Fruit fly (Drosophila melanogaster) whole organism, prepupa: ENCODE data around the gene Tomosyn.

Experiments
- Blimp-1 ChIP-seq: fragments of 200-800 bp; sonication (Bioruptor generic); optimal IDR thresholded peaks from 3 replicates; lab custom pipeline; 2017; ENCODE audit warnings: missing biosample characterization, missing genetic modification characterization, mild to moderate bottlenecking, moderate library complexity, missing genetic modification reagents
- CG10631 ChIP-seq: fragments of 200-800 bp; sonication (Bioruptor generic); optimal IDR thresholded peaks from 2 replicates; lab custom pipeline; 2016; ENCODE audit warnings: missing biosample characterization, missing genetic modification characterization
- CG10669 ChIP-seq: fragments of 200-800 bp; sonication (Bioruptor generic); optimal IDR thresholded peaks from 3 replicates; lab custom pipeline; 2018; ENCODE audit warnings: missing biosample characterization, mild to moderate bottlenecking, missing genetic modification characterization, moderate library complexity
- CG11762 ChIP-seq: fragments of 200-800 bp; sonication (Bioruptor generic); optimal IDR thresholded peaks from 3 replicates; lab custom pipeline; 2016; ENCODE audit warnings: missing biosample characterization, missing genetic modification characterization; ENCODE audit not compliant: insufficient read depth
- CG11902 ChIP-seq: fragments of 200-800 bp; sonication (Bioruptor generic); optimal IDR thresholded peaks from 3 replicates; lab custom pipeline; 2016; ENCODE audit warnings: missing biosample characterization, missing genetic modification characterization
- CG15336 ChIP-seq: fragments of 200-800 bp; sonication (Bioruptor generic); IDR thresholded peaks from 2 replicates; pipeline ENCODE4 v1.3.6; 2022; ENCODE audit warnings: missing biosample characterization, missing genetic modification characterization
- CG16779 ChIP-seq: fragments of 200-800 bp; sonication (Bioruptor generic); optimal IDR thresholded peaks from 3 replicates; lab custom pipeline; 2017; ENCODE audit warnings: missing biosample characterization, mild to moderate bottlenecking, missing genetic modification characterization
- CG3032 ChIP-seq: fragments of 200-800 bp; optimal IDR thresholded peaks from 2 replicates; lab custom pipeline; 2019; ENCODE audit warnings: missing biosample characterization, mild to moderate bottlenecking, missing genetic modification characterization, moderate library complexity
- CG31627 ChIP-seq: fragments of 200-800 bp; sonication (Bioruptor generic); optimal IDR thresholded peaks from 3 replicates; lab custom pipeline; 2016; ENCODE audit warnings: missing biosample characterization, missing genetic modification characterization
- CG32006 ChIP-seq: fragments of 200-800 bp; sonication (Bioruptor generic); optimal IDR thresholded peaks from 3 replicates; lab custom pipeline; 2017; ENCODE audit warnings: missing biosample characterization, mild to moderate bottlenecking, missing genetic modification characterization
- CG34406 ChIP-seq: fragments of 200-800 bp; sonication (Bioruptor generic); optimal IDR thresholded peaks from 3 replicates; lab custom pipeline; 2016; ENCODE audit warnings: missing biosample characterization, missing genetic modification characterization
- CG3919 ChIP-seq: fragments of 200-800 bp; sonication (Bioruptor generic); optimal IDR thresholded peaks from 3 replicates; lab custom pipeline; 2016; ENCODE audit warnings: missing biosample characterization, missing genetic modification characterization
- CG6163 ChIP-seq: fragments of 200-800 bp; sonication (Bioruptor generic); IDR thresholded peaks from 3 replicates; pipeline ENCODE4 v1.3.6; 2022; ENCODE audit warnings: missing biosample characterization, missing genetic modification characterization
- CG6276 ChIP-seq: fragments of 200-800 bp; sonication (Bioruptor generic); optimal IDR thresholded peaks from 2 replicates; lab custom pipeline; 2017; ENCODE audit warnings: missing biosample characterization, mild to moderate bottlenecking, missing genetic modification characterization
- CG6792 ChIP-seq: fragments of 200-800 bp; sonication (Bioruptor generic); optimal IDR thresholded peaks from 3 replicates; lab custom pipeline; 2016; ENCODE audit warnings: missing biosample characterization, missing genetic modification characterization
- CG6808 ChIP-seq: fragments of 200-800 bp; sonication (Bioruptor generic); optimal IDR thresholded peaks from 3 replicates; lab custom pipeline; 2017; ENCODE audit warnings: missing biosample characterization, missing genetic modification characterization, mild to moderate bottlenecking, moderate library complexity, missing genetic modification reagents
- CG6854 ChIP-seq: fragments of 200-800 bp; sonication (Bioruptor generic); optimal IDR thresholded peaks from 2 replicates; lab custom pipeline; 2017; ENCODE audit warnings: missing biosample characterization, mild to moderate bottlenecking, missing genetic modification characterization
- CG7368 ChIP-seq: fragments of 200-800 bp; sonication (Bioruptor generic); optimal IDR thresholded peaks from 3 replicates; lab custom pipeline; 2016; ENCODE audit warnings: missing biosample characterization, missing genetic modification characterization
- CG8119 ChIP-seq: fragments of 200-800 bp; sonication (Bioruptor generic); IDR thresholded peaks from 3 replicates; pipeline ENCODE4 v1.3.6; 2022; ENCODE audit warnings: missing biosample characterization, missing genetic modification characterization
- CG8319 ChIP-seq: fragments of 200-800 bp; sonication (Bioruptor generic); optimal IDR thresholded peaks from 3 replicates; lab custom pipeline; 2016; ENCODE audit warnings: missing biosample characterization, missing genetic modification characterization
- CG8632 ChIP-seq: fragments of 200-800 bp; sonication (Bioruptor generic); optimal IDR thresholded peaks from 3 replicates; lab custom pipeline; 2016; ENCODE audit warnings: missing biosample characterization, missing genetic modification characterization
- CG9139 ChIP-seq: fragments of 200-800 bp; sonication (Bioruptor generic); optimal IDR thresholded peaks from 3 replicates; lab custom pipeline; 2017; ENCODE audit warnings: missing biosample characterization, mild to moderate bottlenecking, missing genetic modification characterization
- Eip75B ChIP-seq: fragments of 200-800 bp; sonication (Bioruptor generic); optimal IDR thresholded peaks from 3 replicates; lab custom pipeline; 2016; ENCODE audit warnings: missing biosample characterization, missing genetic modification characterization
- Eip93F ChIP-seq: fragments of 200-800 bp; sonication (Bioruptor generic); optimal IDR thresholded peaks from 2 replicates; lab custom pipeline; 2016; ENCODE audit warnings: missing biosample characterization, mild to moderate bottlenecking, missing genetic modification characterization
- Ets96B ChIP-seq: fragments of 200-800 bp; optimal IDR thresholded peaks from 2 replicates; lab custom pipeline; 2019; ENCODE audit warnings: missing biosample characterization, mild to moderate bottlenecking, missing genetic modification characterization, moderate library complexity
- Gug ChIP-seq: fragments of 200-800 bp; sonication (Bioruptor generic); IDR thresholded peaks from 2 replicates; pipeline ENCODE4 v1.3.6; 2022; ENCODE audit warnings: missing biosample characterization, missing genetic modification characterization
- Hr4 ChIP-seq: fragments of 200-800 bp; sonication (Bioruptor generic); optimal IDR thresholded peaks from 3 replicates; lab custom pipeline; 2016; ENCODE audit warnings: missing biosample characterization, missing genetic modification characterization
- Lpt ChIP-seq: fragments of 200-800 bp; sonication (Bioruptor generic); optimal IDR thresholded peaks from 3 replicates; lab custom pipeline; 2016; ENCODE audit warnings: missing biosample characterization, missing genetic modification characterization
- OdsH ChIP-seq: fragments of 200-800 bp; sonication (Bioruptor generic); optimal IDR thresholded peaks from 3 replicates; lab custom pipeline; 2016; ENCODE audit warnings: missing biosample characterization, missing genetic modification characterization
- Smox ChIP-seq: fragments of 200-800 bp; sonication (Bioruptor generic); optimal IDR thresholded peaks from 3 replicates; lab custom pipeline; 2016; ENCODE audit warnings: missing biosample characterization, missing genetic modification characterization
- Sox15 ChIP-seq: fragments of 200-800 bp; sonication (Bioruptor generic); optimal IDR thresholded peaks from 3 replicates; lab custom pipeline; 2016; ENCODE audit warnings: missing biosample characterization, missing genetic modification characterization
- achi ChIP-seq: fragments of 200-800 bp; sonication (Bioruptor generic); optimal IDR thresholded peaks from 3 replicates; lab custom pipeline; 2016; ENCODE audit warnings: missing biosample characterization, missing genetic modification characterization
- acj6 ChIP-seq: fragments of 200-800 bp; sonication (Bioruptor generic); optimal IDR thresholded peaks from 3 replicates; lab custom pipeline; 2016; ENCODE audit warnings: missing biosample characterization, missing genetic modification characterization
- cyc ChIP-seq: fragments of 200-800 bp; sonication (Bioruptor generic); optimal IDR thresholded peaks from 3 replicates; lab custom pipeline; 2016; ENCODE audit warnings: missing biosample characterization, missing genetic modification characterization
- dac ChIP-seq: fragments of 200-800 bp; sonication (Bioruptor generic); optimal IDR thresholded peaks from 2 replicates; lab custom pipeline; 2017; ENCODE audit warnings: missing biosample characterization, mild to moderate bottlenecking, missing genetic modification characterization
- dsx ChIP-seq: fragments of 200-800 bp; optimal IDR thresholded peaks from 3 replicates; lab custom pipeline; 2019; ENCODE audit warnings: missing biosample characterization, mild to moderate bottlenecking, missing genetic modification characterization, moderate library complexity; ENCODE audit not compliant: poor library complexity, severe bottlenecking
- eg ChIP-seq: fragments of 200-800 bp; sonication (Bioruptor generic); IDR thresholded peaks from 3 replicates; pipeline ENCODE4 v1.3.6; 2022; ENCODE audit warnings: missing biosample characterization, missing genetic modification characterization
- fd59A ChIP-seq: fragments of 200-800 bp; sonication (Bioruptor generic); optimal IDR thresholded peaks from 2 replicates; lab custom pipeline; 2017; ENCODE audit warnings: missing biosample characterization, mild to moderate bottlenecking, missing genetic modification characterization, missing genetic modification reagents
- fd85E ChIP-seq: fragments of 200-800 bp; sonication (Bioruptor generic); optimal IDR thresholded peaks from 3 replicates; lab custom pipeline; 2016; ENCODE audit warnings: missing biosample characterization, missing genetic modification characterization
- fkh ChIP-seq: fragments of 200-800 bp; sonication (Bioruptor generic); optimal IDR thresholded peaks from 3 replicates; lab custom pipeline; 2017; ENCODE audit warnings: missing biosample characterization, mild to moderate bottlenecking, missing genetic modification characterization, moderate library complexity
- lz ChIP-seq: fragments of 200-800 bp; sonication (Bioruptor generic); optimal IDR thresholded peaks from 3 replicates; lab custom pipeline; 2016; ENCODE audit warnings: missing biosample characterization, missing genetic modification characterization
- net ChIP-seq: fragments of 200-800 bp; sonication (Bioruptor generic); optimal IDR thresholded peaks from 3 replicates; lab custom pipeline; 2016; ENCODE audit warnings: missing biosample characterization, missing genetic modification characterization
- pdm3 ChIP-seq: fragments of 200-800 bp; sonication (Bioruptor generic); optimal IDR thresholded peaks from 3 replicates; lab custom pipeline; 2016; ENCODE audit warnings: missing biosample characterization, missing genetic modification characterization
- salr ChIP-seq, 2 experiments: fragments of 200-800 bp; sonication (Bioruptor generic); optimal IDR thresholded peaks; 3 replicates each; lab custom pipeline; 2016 to 2018; ENCODE audit warnings: missing biosample characterization in 2 of 2, missing genetic modification characterization in 2 of 2, mild to moderate bottlenecking in 1 of 2
- spab ChIP-seq: fragments of 200-800 bp; sonication (Bioruptor generic); optimal IDR thresholded peaks from 2 replicates; lab custom pipeline; 2017; ENCODE audit warnings: missing biosample characterization, mild to moderate bottlenecking, missing genetic modification characterization, missing genetic modification reagents
- topi ChIP-seq: fragments of 200-800 bp; sonication (Bioruptor generic); optimal IDR thresholded peaks from 3 replicates; lab custom pipeline; 2016; ENCODE audit warnings: missing biosample characterization, missing genetic modification characterization
- vri ChIP-seq: fragments of 200-800 bp; sonication (Bioruptor generic); optimal IDR thresholded peaks from 3 replicates; lab custom pipeline; 2016; ENCODE audit warnings: missing biosample characterization, mild to moderate bottlenecking, missing genetic modification characterization

The Tomosyn gene

DNA sequence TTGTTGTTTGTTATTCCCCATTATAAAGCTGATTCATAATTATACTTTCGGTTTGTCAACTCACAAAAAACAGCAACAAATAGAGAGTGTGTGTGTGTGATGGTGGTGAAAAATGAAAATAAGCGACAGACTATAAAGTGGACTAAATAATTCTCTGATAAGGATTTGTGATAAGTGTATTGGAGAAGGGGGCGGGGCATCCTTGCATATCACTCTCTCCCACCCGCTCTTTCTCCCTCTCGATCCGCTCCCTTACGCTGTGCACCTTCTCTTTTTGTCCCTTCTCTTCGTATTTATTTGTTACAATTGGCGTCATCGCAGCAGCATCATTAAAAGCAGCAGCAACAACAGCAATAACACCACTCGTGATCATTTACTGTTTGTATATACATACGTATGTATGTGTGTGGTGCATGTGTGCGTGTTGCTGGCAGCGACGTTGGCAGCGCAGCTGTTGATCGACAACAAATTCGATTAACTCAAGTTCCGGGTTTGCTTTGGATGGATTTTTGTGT is 30.1 kb downstream of the Tomosyn start (continued):
- TF ChIP-seq CG8632 (GFP tag; lab: Kevin White, UChicago) (no peak), fd85E (GFP tag; lab: Kevin White, UChicago) (no peak), Ets96B (tag; lab: Kevin White, UChicago) (no peak), CG6276 (GFP tag; lab: Kevin White, UChicago) (no peak), Smox (GFP tag; lab: Kevin White, UChicago) (peak; percentile 16), CG10669 (GFP tag; lab: Kevin White, UChicago) (no peak), pdm3 (GFP tag; lab: Kevin White, UChicago) (no peak), CG10631 (GFP tag; lab: Kevin White, UChicago) (no peak), Hr4 (GFP tag; lab: Kevin White, UChicago) (no peak), CG7368 (no peak), CG9139 (GFP tag; lab: Kevin White, UChicago) (no peak), CG34406 (GFP tag; lab: Kevin White, UChicago) (no peak)

DNA sequence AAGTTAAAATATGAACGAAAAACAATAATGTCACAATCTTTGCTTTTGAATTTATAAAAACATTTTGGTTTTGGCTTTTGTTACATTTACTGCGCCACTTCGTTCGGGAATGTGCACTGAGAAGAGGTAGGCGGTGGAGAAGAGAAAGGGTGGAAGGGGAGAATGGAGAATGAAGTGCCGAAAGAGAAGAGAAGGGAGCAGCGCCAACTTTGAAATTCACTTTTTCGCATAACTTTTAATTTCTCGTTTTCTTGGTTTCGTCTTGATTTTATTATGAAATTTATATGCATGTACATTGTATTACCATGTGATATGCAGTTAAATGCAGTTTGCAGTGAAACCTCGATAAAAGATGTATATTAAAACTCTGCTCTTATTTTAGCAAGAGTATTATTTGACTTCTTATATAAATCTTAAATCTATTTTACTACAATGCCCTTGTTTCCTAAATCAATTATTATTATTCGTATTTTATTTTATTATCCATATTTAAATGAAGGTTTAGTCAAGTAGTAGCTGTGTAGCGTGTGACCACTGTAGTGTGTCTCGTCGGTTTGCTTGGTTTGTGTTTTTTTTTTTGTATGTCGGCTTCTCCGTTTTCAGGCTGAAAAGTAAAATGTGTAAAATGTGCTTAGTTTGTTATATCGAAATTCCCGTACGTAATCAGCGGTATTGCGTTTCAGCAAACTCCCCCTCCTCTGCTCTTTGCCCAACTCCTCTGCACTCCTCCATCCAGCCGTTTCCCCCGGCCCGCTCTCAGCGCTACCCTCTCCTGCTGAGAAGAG is 31.5 kb downstream of the Tomosyn start:
- TF ChIP-seq CG6276 (GFP tag; lab: Kevin White, UChicago) (peak; percentile 54), dac (GFP tag; lab: Kevin White, UChicago) (no peak), spab (GFP tag; lab: Kevin White, UChicago) (peak; percentile 36), CG11762 (GFP tag; lab: Kevin White, UChicago) (peak; percentile 35), CG31627 (GFP tag; lab: Kevin White, UChicago) (peak; percentile 29), net (GFP tag; lab: Kevin White, UChicago) (peak; percentile 35), CG3032 (tag; lab: Kevin White, UChicago) (peak; percentile 59), Hr4 (GFP tag; lab: Kevin White, UChicago) (peak; percentile 49), eg (peak; percentile 52; the same call in 1 of the 3 replicates), topi (GFP tag; lab: Kevin White, UChicago) (peak; percentile 66), Sox15 (GFP tag; lab: Kevin White, UChicago) (peak; percentile 6), CG8319 (GFP tag; lab: Kevin White, UChicago) (peak; percentile 53), Eip75B (GFP tag; lab: Kevin White, UChicago) (peak; percentile 21), Eip93F (GFP tag; lab: Kevin White, UChicago) (peak; percentile 21), OdsH (GFP tag; lab: Kevin White, UChicago) (peak; percentile 56), lz (peak; percentile 58), Blimp-1 (GFP tag; lab: Kevin White, UChicago) (peak; percentile 70), vri (GFP tag; lab: Kevin White, UChicago) (no peak), Lpt (GFP tag; lab: Kevin White, UChicago) (no peak), Gug (no peak), CG15336 (GFP tag; lab: Robert Waterston, UW) (peak; percentile 62), CG6808 (GFP tag; lab: Kevin White, UChicago) (peak; percentile 47), CG16779 (tag; lab: Kevin White, UChicago) (no peak), CG8119 (GFP tag; lab: Robert Waterston, UW) (peak; percentile 67), cyc (peak; percentile 28), fkh (GFP tag; lab: Kevin White, UChicago) (no peak), salr (GFP tag; optimal IDR thresholded peaks at IDR 0.05; lab: Kevin White, UChicago) (peak in 1 of 2 experiments; percentile 48), CG3919 (peak; percentile 53), fd59A (GFP tag; lab: Kevin White, UChicago) (peak; percentile 17), Ets96B (tag; lab: Kevin White, UChicago) (peak; percentile 63), fd85E (GFP tag; lab: Kevin White, UChicago) (no peak), CG11902 (GFP tag; lab: Kevin White, UChicago) (peak; percentile 37), CG10669 (GFP tag; lab: Kevin White, UChicago) (peak; percentile 28), Smox (GFP tag; lab: Kevin White, UChicago) (peak; percentile 64), CG32006 (GFP tag; lab: Kevin White, UChicago) (peak; percentile 64), CG6854 (GFP tag; lab: Kevin White, UChicago) (no peak), dsx (GFP tag; lab: Kevin White, UChicago) (peak; percentile 51), acj6 (GFP tag; lab: Kevin White, UChicago) (peak; percentile 68), CG6163 (GFP tag; lab: Robert Waterston, UW) (peak; percentile 38; the same call in 2 of the 3 replicates), achi (GFP tag; lab: Kevin White, UChicago) (peak; percentile 54), CG6792 (GFP tag; lab: Kevin White, UChicago) (peak; percentile 45)
